Fruit fly (Drosophila melanogaster) whole organism, embryonic: ENCODE results near the gene CG4942.

Source experiments
- Bdp1 ChIP-seq: fragments of 200-800 bp; sonication (Bioruptor generic); optimal IDR thresholded peaks from 3 replicates; lab custom pipeline; 2016; ENCODE audit warnings: missing biosample characterization, missing genetic modification characterization
- Bgb ChIP-seq: fragments of 200-800 bp; sonication (Bioruptor generic); IDR thresholded peaks from 2 replicates; pipeline ENCODE4 v1.3.6; 2022; ENCODE audit warnings: missing biosample characterization, missing genetic modification characterization; ENCODE audit not compliant: partially characterized antibody
- CG11398 ChIP-seq: fragments of 200-800 bp; sonication (Bioruptor generic); optimal IDR thresholded peaks from 2 replicates; lab custom pipeline; 2016; ENCODE audit warnings: missing biosample characterization, missing genetic modification characterization
- CG16779 ChIP-seq: fragments of 200-800 bp; sonication (Bioruptor generic); IDR thresholded peaks from 2 replicates; pipeline ENCODE4 v1.3.6; 2022; ENCODE audit warnings: missing biosample characterization, missing genetic modification characterization
- CG16813 ChIP-seq: fragments of 200-800 bp; sonication (Bioruptor generic); IDR thresholded peaks from 3 replicates; pipeline ENCODE4 v1.3.6; 2022; ENCODE audit warnings: missing biosample characterization, missing genetic modification characterization; ENCODE audit not compliant: partially characterized antibody
- CG17359 ChIP-seq: fragments of 200-800 bp; sonication (Bioruptor generic); optimal IDR thresholded peaks from 3 replicates; lab custom pipeline; 2018; ENCODE audit warnings: missing biosample characterization, mild to moderate bottlenecking, missing genetic modification characterization, moderate library complexity
- CG18599 ChIP-seq: fragments of 200-800 bp; sonication (Bioruptor generic); optimal IDR thresholded peaks from 3 replicates; lab custom pipeline; 2017; ENCODE audit warnings: missing biosample characterization, missing genetic modification characterization, mild to moderate bottlenecking, moderate library complexity, missing genetic modification reagents
- CG2199 ChIP-seq: fragments of 200-800 bp; sonication (Bioruptor generic); IDR thresholded peaks from 3 replicates; pipeline ENCODE4 v1.3.6; 2022; ENCODE audit warnings: missing biosample characterization, missing genetic modification characterization
- CG32772 ChIP-seq: fragments of 200-800 bp; sonication (Bioruptor generic); IDR thresholded peaks from 2 replicates; pipeline ENCODE4 v1.3.6; 2022; ENCODE audit warnings: missing biosample characterization, missing genetic modification characterization
- CG42726 ChIP-seq: fragments of 200-800 bp; sonication (Bioruptor generic); IDR thresholded peaks from 2 replicates; pipeline ENCODE4 v1.3.6; 2022; ENCODE audit warnings: missing biosample characterization, missing genetic modification characterization; ENCODE audit not compliant: partially characterized antibody
- CG4360 ChIP-seq: fragments of 200-800 bp; sonication (Bioruptor generic); IDR thresholded peaks from 2 replicates; pipeline ENCODE4 v1.3.6; 2022; ENCODE audit warnings: missing biosample characterization, missing genetic modification characterization
- CG4707 ChIP-seq: fragments of 200-800 bp; sonication (Bioruptor generic); optimal IDR thresholded peaks from 2 replicates; lab custom pipeline; 2018; ENCODE audit warnings: missing biosample characterization, mild to moderate bottlenecking, missing genetic modification characterization, moderate library complexity
- CG6791 ChIP-seq: fragments of 200-800 bp; sonication (Bioruptor generic); IDR thresholded peaks from 3 replicates; pipeline ENCODE4 v1.3.6; 2022; ENCODE audit warnings: missing biosample characterization, missing genetic modification characterization; ENCODE audit not compliant: partially characterized antibody
- CG7928 ChIP-seq: fragments of 200-800 bp; sonication (Bioruptor generic); optimal IDR thresholded peaks from 2 replicates; lab custom pipeline; 2017; ENCODE audit warnings: missing biosample characterization, mild to moderate bottlenecking, missing genetic modification characterization
- CG7963 ChIP-seq: fragments of 200-800 bp; sonication (Bioruptor generic); IDR thresholded peaks from 3 replicates; pipeline ENCODE4 v1.3.6; 2022; ENCODE audit warnings: missing biosample characterization, missing genetic modification characterization; ENCODE audit not compliant: partially characterized antibody
- CG8765 ChIP-seq: fragments of 200-800 bp; sonication (Bioruptor generic); IDR thresholded peaks from 2 replicates; pipeline ENCODE4 v1.3.6; 2022; ENCODE audit warnings: missing biosample characterization, missing genetic modification characterization
- CG8944 ChIP-seq: fragments of 200-800 bp; sonication (Bioruptor generic); optimal IDR thresholded peaks from 3 replicates; lab custom pipeline; 2016; ENCODE audit warnings: missing biosample characterization, missing genetic modification characterization
- CG9437 ChIP-seq: fragments of 200-800 bp; sonication (Bioruptor generic); optimal IDR thresholded peaks from 2 replicates; lab custom pipeline; 2018; ENCODE audit warnings: missing biosample characterization, mild to moderate bottlenecking, missing genetic modification characterization
- CTCF ChIP-seq: fragments of 200-800 bp; sonication (Bioruptor generic); optimal IDR thresholded peaks from 2 replicates; lab custom pipeline; 2017; ENCODE audit warnings: missing biosample characterization, mild to moderate bottlenecking, missing genetic modification characterization, moderate library complexity
- E2f1 ChIP-seq: fragments of 200-800 bp; sonication (Bioruptor generic); IDR thresholded peaks from 2 replicates; pipeline ENCODE4 v1.3.6; 2022; ENCODE audit warnings: missing biosample characterization, missing genetic modification characterization
- Elba2 ChIP-seq: fragments of 200-800 bp; sonication (Bioruptor generic); optimal IDR thresholded peaks from 3 replicates; lab custom pipeline; 2016; ENCODE audit warnings: missing biosample characterization, missing genetic modification characterization
- HLH4C ChIP-seq: fragments of 200-800 bp; sonication (Bioruptor generic); IDR thresholded peaks from 3 replicates; pipeline ENCODE4 v1.3.6; 2022; ENCODE audit warnings: missing biosample characterization, missing genetic modification characterization; ENCODE audit not compliant: partially characterized antibody
- HmgZ ChIP-seq: fragments of 200-800 bp; sonication (Bioruptor generic); optimal IDR thresholded peaks from 2 replicates; lab custom pipeline; 2018; ENCODE audit warnings: missing biosample characterization, mild to moderate bottlenecking, missing genetic modification characterization
- Med ChIP-seq: fragments of 200-800 bp; sonication (Bioruptor generic); peaks from one replicate; lab custom pipeline; 2016; ENCODE audit warnings: missing biosample characterization, missing genetic modification characterization, mild to moderate bottlenecking, inconsistent platforms, moderate library complexity
- NFAT ChIP-seq: fragments of 200-800 bp; sonication (Bioruptor generic); IDR thresholded peaks from 2 replicates; pipeline ENCODE4 v1.3.6; 2022; ENCODE audit warnings: missing biosample characterization, missing genetic modification characterization
- Scr ChIP-seq: fragments of 200-800 bp; sonication (Bioruptor generic); IDR thresholded peaks from 2 replicates; pipeline ENCODE4 v1.3.6; 2022; ENCODE audit warnings: missing biosample characterization, missing genetic modification characterization; ENCODE audit not compliant: partially characterized antibody
- amos ChIP-seq: fragments of 200-800 bp; sonication (Bioruptor generic); IDR thresholded peaks from 2 replicates; pipeline ENCODE4 v1.3.6; 2022; ENCODE audit warnings: missing biosample characterization, missing genetic modification characterization; ENCODE audit not compliant: partially characterized antibody
- bbx ChIP-seq: fragments of 200-800 bp; sonication (Bioruptor generic); IDR thresholded peaks from 2 replicates; pipeline ENCODE4 v1.3.6; 2022; ENCODE audit warnings: missing biosample characterization, missing genetic modification characterization; ENCODE audit not compliant: partially characterized antibody
- ci ChIP-seq: fragments of 200-800 bp; sonication (Bioruptor generic); IDR thresholded peaks from 3 replicates; pipeline ENCODE4 v1.3.6; 2022; ENCODE audit warnings: missing biosample characterization, missing genetic modification characterization
- gcm ChIP-seq: fragments of 200-800 bp; sonication (Bioruptor generic); optimal IDR thresholded peaks from 2 replicates; lab custom pipeline; 2019; ENCODE audit warnings: missing biosample characterization, mild to moderate bottlenecking, missing genetic modification characterization, moderate library complexity
- gsb-n ChIP-seq: fragments of 200-800 bp; sonication (Bioruptor generic); optimal IDR thresholded peaks from 3 replicates; lab custom pipeline; 2018; ENCODE audit warnings: missing biosample characterization, mild to moderate bottlenecking, missing genetic modification characterization
- gt ChIP-seq: fragments of 200-800 bp; sonication (Bioruptor generic); IDR thresholded peaks from 2 replicates; pipeline ENCODE4 v1.3.6; 2022; ENCODE audit warnings: missing biosample characterization, missing genetic modification characterization
- hkb ChIP-seq, 2 experiments: fragments of 200-800 bp in 1 of 2; fragments of >200 bp in 1 of 2; sonication (Bioruptor generic) in 1 of 2; IDR thresholded peaks in 1 of 2; optimal IDR thresholded peaks in 1 of 2; 2 replicates each; pipeline versions ENCODE4 v1.3.6 to Lab custom; 2017 to 2022; ENCODE audit warnings: missing biosample characterization in 1 of 2, missing genetic modification characterization in 1 of 2
- ind ChIP-seq: fragments of 200-800 bp; sonication (Bioruptor generic); optimal IDR thresholded peaks from 3 replicates; lab custom pipeline; 2016; ENCODE audit warnings: missing biosample characterization, missing genetic modification characterization
- jigr1 ChIP-seq: fragments of 200-800 bp; sonication (Bioruptor generic); IDR thresholded peaks from 3 replicates; pipeline ENCODE4 v1.3.6; 2022; ENCODE audit warnings: missing biosample characterization, missing genetic modification characterization
- knrl ChIP-seq: fragments of 200-800 bp; sonication (Bioruptor generic); IDR thresholded peaks from 3 replicates; pipeline ENCODE4 v1.3.6; 2022; ENCODE audit warnings: missing biosample characterization, missing genetic modification characterization; ENCODE audit not compliant: partially characterized antibody
- lmd ChIP-seq: fragments of 200-800 bp; sonication (Bioruptor generic); IDR thresholded peaks from 2 replicates; pipeline ENCODE4 v1.3.6; 2022; ENCODE audit warnings: missing biosample characterization, missing genetic modification characterization
- nau ChIP-seq: fragments of 200-800 bp; sonication (Bioruptor generic); optimal IDR thresholded peaks from 3 replicates; lab custom pipeline; 2017; ENCODE audit warnings: missing biosample characterization, mild to moderate bottlenecking, missing genetic modification characterization, missing genetic modification reagents
- pita ChIP-seq: fragments of 200-800 bp; sonication (Bioruptor generic); optimal IDR thresholded peaks from 2 replicates; lab custom pipeline; 2017; ENCODE audit warnings: missing biosample characterization, mild to moderate bottlenecking, missing genetic modification characterization
- pros ChIP-seq: fragments of 200-800 bp; sonication (Bioruptor generic); optimal IDR thresholded peaks from 3 replicates; lab custom pipeline; 2019; ENCODE audit warnings: missing biosample characterization, mild to moderate bottlenecking, missing genetic modification characterization, moderate library complexity
- sd ChIP-seq: fragments of 200-800 bp; sonication (Bioruptor generic); optimal IDR thresholded peaks from 3 replicates; lab custom pipeline; 2018; ENCODE audit warnings: missing biosample characterization, mild to moderate bottlenecking, missing genetic modification characterization, moderate library complexity
- sens ChIP-seq: fragments of 200-800 bp; sonication (Bioruptor generic); peaks from one replicate; lab custom pipeline; 2016; ENCODE audit warnings: missing biosample characterization, missing genetic modification characterization
- sr ChIP-seq: fragments of 200-800 bp; sonication (Bioruptor generic); IDR thresholded peaks from 3 replicates; pipeline ENCODE4 v1.3.6; 2022; ENCODE audit warnings: missing biosample characterization, missing genetic modification characterization
- tna ChIP-seq: fragments of 200-800 bp; sonication (Bioruptor generic); IDR thresholded peaks from 2 replicates; pipeline ENCODE4 v1.3.6; 2022; ENCODE audit warnings: missing biosample characterization, missing genetic modification characterization; ENCODE audit not compliant: partially characterized antibody
- tx ChIP-seq: fragments of 200-800 bp; sonication (Bioruptor generic); optimal IDR thresholded peaks from 2 replicates; lab custom pipeline; 2016; ENCODE audit warnings: missing biosample characterization, missing genetic modification characterization
- vnd ChIP-seq: fragments of 200-800 bp; sonication (Bioruptor generic); IDR thresholded peaks from 3 replicates; pipeline ENCODE4 v1.3.6; 2022; ENCODE audit warnings: missing biosample characterization, missing genetic modification characterization; ENCODE audit not compliant: partially characterized antibody
- wek ChIP-seq: fragments of 200-800 bp; sonication (Bioruptor generic); optimal IDR thresholded peaks from 3 replicates; lab custom pipeline; 2018; ENCODE audit warnings: missing biosample characterization, mild to moderate bottlenecking, missing genetic modification characterization, moderate library complexity
- zen ChIP-seq: fragments of 200-800 bp; sonication (Bioruptor generic); optimal IDR thresholded peaks from 3 replicates; lab custom pipeline; 2018; ENCODE audit warnings: missing biosample characterization, mild to moderate bottlenecking, missing genetic modification characterization, moderate library complexity

Gene CG4942

DNA sequence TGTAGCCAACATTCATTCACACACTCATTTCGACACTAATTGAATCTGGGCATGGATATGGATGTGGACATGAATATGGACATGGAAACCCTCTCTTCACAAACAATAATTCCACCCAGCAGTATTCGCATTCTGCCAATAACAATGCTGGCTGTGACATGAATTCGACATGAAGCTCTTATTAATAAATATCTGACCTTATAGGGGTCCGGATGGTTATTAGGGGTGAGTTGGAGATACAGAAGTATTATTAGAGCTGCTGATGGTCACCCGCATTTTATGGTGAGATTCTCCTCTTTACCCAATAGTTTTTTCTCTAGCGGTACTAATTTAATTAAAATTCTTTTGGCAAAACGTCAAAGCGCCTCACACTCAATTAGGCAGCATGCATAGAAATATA lies 18.7 kb upstream of the CG4942 start:
- TF ChIP-seq gt (no peak), ind (GFP tag; lab: Kevin White, UChicago) (no peak), CG17359 (tag; lab: Kevin White, UChicago) (no peak), CG16779 (no peak), CG4707 (GFP tag; lab: Kevin White, UChicago) (no peak), pros (GFP tag; lab: Kevin White, UChicago) (peak; percentile 56), gcm (GFP tag; lab: Kevin White, UChicago) (peak; percentile 97), Elba2 (GFP tag; lab: Kevin White, UChicago) (no peak), nau (GFP tag; lab: Kevin White, UChicago) (no peak), NFAT (no peak), CG42726 (GFP tag; lab: Robert Waterston, UW) (no peak), sr (GFP tag; lab: Robert Waterston, UW) (no peak), E2f1 (GFP tag; lab: Robert Waterston, UW) (no peak), CG8765 (GFP tag; lab: Robert Waterston, UW) (no peak), zen (tag; lab: Kevin White, UChicago) (no peak), CG11398 (GFP tag; lab: Kevin White, UChicago) (no peak), gsb-n (tag; lab: Kevin White, UChicago) (peak; percentile 41), CG18599 (GFP tag; lab: Kevin White, UChicago) (no peak), CG32772 (no peak), hkb (optimal IDR thresholded peaks at IDR 0.05; lab: Kevin White, UChicago) (no peak), hkb (GFP tag; IDR thresholded peaks at IDR 0.05; lab: Robert Waterston, UW) (no peak), CG7928 (GFP tag; lab: Kevin White, UChicago) (no peak)

DNA sequence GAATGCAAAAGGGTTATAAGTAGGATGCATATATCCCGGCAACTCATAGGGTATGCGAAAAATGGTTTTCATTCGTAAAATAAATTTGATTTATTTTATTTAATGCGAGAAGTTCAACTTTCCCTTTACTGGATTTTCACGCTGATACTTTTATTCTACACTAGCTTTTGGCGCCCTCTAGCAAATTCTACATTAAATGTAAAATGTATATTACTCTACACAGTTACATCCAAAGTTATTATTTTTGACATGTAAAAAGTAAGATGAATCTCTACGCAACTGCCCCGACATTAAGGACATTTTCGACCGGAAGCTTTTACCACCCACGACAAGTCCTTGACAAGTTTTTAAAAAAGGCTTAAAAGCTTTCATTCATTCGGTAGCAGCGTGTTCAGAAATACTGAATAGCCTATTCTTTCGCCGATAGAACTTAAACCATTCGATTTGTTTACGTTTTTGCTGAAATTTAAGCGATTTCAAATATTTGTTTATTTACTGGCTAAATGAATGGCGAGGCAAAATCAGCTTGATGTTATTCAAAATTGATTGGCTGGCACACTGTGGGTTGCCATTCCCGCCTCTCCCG lies 18.0 kb upstream of the CG4942 start:
- TF ChIP-seq sd (tag; lab: Kevin White, UChicago) = peak; percentile 37
- TF ChIP-seq CG2199 (GFP tag; lab: Robert Waterston, UW) = peak; percentile 84
- TF ChIP-seq pita (GFP tag; lab: Kevin White, UChicago) = peak; percentile 16
- peak; percentile 74 for TF ChIP-seq amos (GFP tag; lab: Robert Waterston, UW)
- TF ChIP-seq vnd = 0 out of 3 replicates have a peak, but pooled peaks have one; percentile 33
- peak; percentile 56 for TF ChIP-seq sens (GFP tag; lab: Kevin White, UChicago)
- peak; percentile 22 for TF ChIP-seq Scr (GFP tag; lab: Robert Waterston, UW)
- TF ChIP-seq CTCF = peak; percentile 93
- no peak for TF ChIP-seq lmd (GFP tag; lab: Robert Waterston, UW)
- peak; percentile 14 for TF ChIP-seq HmgZ
- peak; percentile 59 for TF ChIP-seq Med (GFP tag; lab: Kevin White, UChicago)
- TF ChIP-seq ci (GFP tag; lab: Robert Waterston, UW) = 0 out of 3 replicates have a peak, but pooled peaks have one; percentile 32
- TF ChIP-seq knrl (GFP tag; lab: Robert Waterston, UW) = peak; percentile 63
- peak; percentile 28; the same call in 1 of the 3 replicates for TF ChIP-seq HLH4C (GFP tag; lab: Robert Waterston, UW)
- TF ChIP-seq wek (GFP tag; lab: Kevin White, UChicago) = no peak
- peak; percentile 26; the same call in 1 of the 2 replicates for TF ChIP-seq bbx (GFP tag; lab: Robert Waterston, UW)
- no peak for TF ChIP-seq tna (GFP tag; lab: Robert Waterston, UW)
- peak; percentile 31; the same call in 1 of the 3 replicates for TF ChIP-seq CG7963 (GFP tag; lab: Robert Waterston, UW)
- TF ChIP-seq CG9437 (GFP tag; lab: Kevin White, UChicago) = no peak
- no peak for TF ChIP-seq tx (GFP tag; lab: Kevin White, UChicago)
- peak; percentile 73 for TF ChIP-seq Bgb (GFP tag; lab: Robert Waterston, UW)
- no peak for TF ChIP-seq jigr1 (GFP tag; lab: Robert Waterston, UW)
- peak; percentile 65 for TF ChIP-seq CG42726 (GFP tag; lab: Robert Waterston, UW)
- TF ChIP-seq CG16813 (GFP tag; lab: Robert Waterston, UW) = peak; percentile 68; the same call in 2 of the 3 replicates
- TF ChIP-seq CG4360 (GFP tag; lab: Robert Waterston, UW) = no peak
- no peak for TF ChIP-seq Bdp1 (GFP tag; lab: Kevin White, UChicago)
- no peak for TF ChIP-seq CG8944
- peak; percentile 63; the same call in 2 of the 3 replicates for TF ChIP-seq CG6791
